Fruit fly (Drosophila melanogaster) whole organism, embryonic: ENCODE data around the gene CG32845.

Source experiments
- Bgb ChIP-seq: fragments of 200-800 bp; sonication (Bioruptor generic); IDR thresholded peaks from 2 replicates; pipeline ENCODE4 v1.3.6; 2022; ENCODE audit warnings: missing biosample characterization, missing genetic modification characterization; ENCODE audit not compliant: partially characterized antibody
- CG11093 ChIP-seq: fragments of 200-800 bp; sonication (Bioruptor generic); IDR thresholded peaks from 3 replicates; pipeline ENCODE4 v1.3.6; 2022; ENCODE audit warnings: missing biosample characterization, missing genetic modification characterization
- CG11504 ChIP-seq: fragments of 200-800 bp; sonication (Bioruptor generic); optimal IDR thresholded peaks from 3 replicates; lab custom pipeline; 2019; ENCODE audit warnings: missing biosample characterization, mild to moderate bottlenecking, missing genetic modification characterization, moderate library complexity
- CG12744 ChIP-seq: fragments of 200-800 bp; sonication (Bioruptor generic); optimal IDR thresholded peaks from 2 replicates; lab custom pipeline; 2016; ENCODE audit warnings: missing biosample characterization, missing genetic modification characterization
- CG13775 ChIP-seq: fragments of 200-800 bp; sonication (Bioruptor generic); optimal IDR thresholded peaks from 3 replicates; lab custom pipeline; 2017; ENCODE audit warnings: missing biosample characterization, mild to moderate bottlenecking, missing genetic modification characterization
- CG15514 ChIP-seq: fragments of 200-800 bp; sonication (Bioruptor generic); optimal IDR thresholded peaks from 3 replicates; lab custom pipeline; 2017; ENCODE audit warnings: missing biosample characterization, missing genetic modification characterization, mild to moderate bottlenecking, moderate library complexity, missing genetic modification reagents
- CG16863 ChIP-seq: fragments of 200-800 bp; sonication (Bioruptor generic); optimal IDR thresholded peaks from 3 replicates; lab custom pipeline; 2016; ENCODE audit warnings: missing biosample characterization, missing genetic modification characterization
- CG17568 ChIP-seq: fragments of 200-800 bp; sonication (Bioruptor generic); optimal IDR thresholded peaks from 2 replicates; lab custom pipeline; 2018; ENCODE audit warnings: missing biosample characterization, mild to moderate bottlenecking, missing genetic modification characterization, moderate library complexity
- CG2199 ChIP-seq: fragments of 200-800 bp; sonication (Bioruptor generic); IDR thresholded peaks from 3 replicates; pipeline ENCODE4 v1.3.6; 2022; ENCODE audit warnings: missing biosample characterization, missing genetic modification characterization
- CG2712 ChIP-seq: fragments of 200-800 bp; optimal IDR thresholded peaks from 3 replicates; lab custom pipeline; 2019; ENCODE audit warnings: missing biosample characterization, mild to moderate bottlenecking, missing genetic modification characterization, moderate library complexity
- CG30020 ChIP-seq: fragments of 200-800 bp; optimal IDR thresholded peaks from 2 replicates; lab custom pipeline; 2019; ENCODE audit warnings: missing biosample characterization, mild to moderate bottlenecking, missing genetic modification characterization, moderate library complexity
- CG3995 ChIP-seq: fragments of 200-800 bp; sonication (Bioruptor generic); optimal IDR thresholded peaks from 3 replicates; lab custom pipeline; 2016; ENCODE audit warnings: missing biosample characterization, missing genetic modification characterization
- CG4730 ChIP-seq: fragments of 200-800 bp; sonication (Bioruptor generic); IDR thresholded peaks from 2 replicates; pipeline ENCODE4 v1.3.6; 2022; ENCODE audit warnings: missing biosample characterization, missing genetic modification characterization
- CG5180 ChIP-seq: fragments of 200-800 bp; sonication (Bioruptor generic); optimal IDR thresholded peaks from 3 replicates; lab custom pipeline; 2017; ENCODE audit warnings: missing biosample characterization, missing genetic modification characterization, mild to moderate bottlenecking, moderate library complexity, missing genetic modification reagents
- CG7987 ChIP-seq: fragments of 200-800 bp; sonication (Bioruptor generic); optimal IDR thresholded peaks from 2 replicates; lab custom pipeline; 2018; ENCODE audit warnings: missing biosample characterization, mild to moderate bottlenecking, missing genetic modification characterization, moderate library complexity
- Deaf1 ChIP-seq: fragments of 200-800 bp; optimal IDR thresholded peaks from 3 replicates; lab custom pipeline; 2019; ENCODE audit warnings: missing biosample characterization, mild to moderate bottlenecking, missing genetic modification characterization, moderate library complexity
- Dip2 ChIP-seq: fragments of 200-800 bp; sonication (Bioruptor generic); IDR thresholded peaks from 2 replicates; pipeline ENCODE4 v1.3.6; 2022; ENCODE audit warnings: missing biosample characterization, missing genetic modification characterization
- Dip3 ChIP-seq: fragments of 200-800 bp; sonication (Bioruptor generic); optimal IDR thresholded peaks from 3 replicates; lab custom pipeline; 2016; ENCODE audit warnings: missing biosample characterization, missing genetic modification characterization
- H2.0 ChIP-seq: fragments of 200-800 bp; sonication (Bioruptor generic); IDR thresholded peaks from 2 replicates; pipeline ENCODE4 v1.3.6; 2022; ENCODE audit warnings: missing biosample characterization, missing genetic modification characterization
- HLH3B ChIP-seq: fragments of 200-800 bp; sonication (Bioruptor generic); IDR thresholded peaks from 2 replicates; pipeline ENCODE4 v1.3.6; 2022; ENCODE audit warnings: missing biosample characterization, missing genetic modification characterization
- HLH4C ChIP-seq: fragments of 200-800 bp; sonication (Bioruptor generic); IDR thresholded peaks from 3 replicates; pipeline ENCODE4 v1.3.6; 2022; ENCODE audit warnings: missing biosample characterization, missing genetic modification characterization; ENCODE audit not compliant: partially characterized antibody
- Med ChIP-seq: fragments of 200-800 bp; sonication (Bioruptor generic); peaks from one replicate; lab custom pipeline; 2016; ENCODE audit warnings: missing biosample characterization, missing genetic modification characterization, mild to moderate bottlenecking, inconsistent platforms, moderate library complexity
- Meics ChIP-seq: fragments of 200-800 bp; sonication (Bioruptor generic); optimal IDR thresholded peaks from 2 replicates; lab custom pipeline; 2017; ENCODE audit warnings: missing biosample characterization, mild to moderate bottlenecking, missing genetic modification characterization
- Rfx ChIP-seq: fragments of 200-800 bp; sonication (Bioruptor generic); IDR thresholded peaks from 2 replicates; pipeline ENCODE4 v1.3.6; 2022; ENCODE audit warnings: missing biosample characterization, missing genetic modification characterization
- Trl ChIP-seq, 3 experiments: fragments of >200 bp in 2 of 3; fragments of 200-800 bp in 1 of 3; sonication (Bioruptor generic) in 1 of 3; optimal IDR thresholded peaks; 2 replicates in 1 of 3; 3 replicates in 2 of 3; lab custom pipeline; 2016 to 2017; ENCODE audit warnings: missing biosample characterization in 1 of 3, missing genetic modification characterization in 1 of 3
- cg ChIP-seq: fragments of 200-800 bp; sonication (Bioruptor generic); optimal IDR thresholded peaks from 3 replicates; lab custom pipeline; 2019; ENCODE audit warnings: missing biosample characterization, mild to moderate bottlenecking, missing genetic modification characterization, moderate library complexity
- chinmo ChIP-seq: fragments of 200-800 bp; sonication (Bioruptor generic); IDR thresholded peaks from 4 replicates; pipeline ENCODE4 v1.3.6; 2022; ENCODE audit warnings: missing biosample characterization, missing genetic modification characterization; ENCODE audit not compliant: partially characterized antibody
- ewg ChIP-seq: fragments of 200-800 bp; sonication (Bioruptor generic); optimal IDR thresholded peaks from 3 replicates; lab custom pipeline; 2017; ENCODE audit warnings: mild to moderate bottlenecking, missing biosample characterization, missing genetic modification reagents, missing genetic modification characterization
- ftz-f1 ChIP-seq: fragments of 200-800 bp; sonication (Bioruptor generic); optimal IDR thresholded peaks from 2 replicates; lab custom pipeline; 2016; ENCODE audit warnings: missing biosample characterization, missing genetic modification characterization
- her ChIP-seq: fragments of 200-800 bp; sonication (Bioruptor generic); optimal IDR thresholded peaks from 2 replicates; lab custom pipeline; 2016; ENCODE audit warnings: missing biosample characterization, missing genetic modification characterization
- hkb ChIP-seq, 2 experiments: fragments of 200-800 bp in 1 of 2; fragments of >200 bp in 1 of 2; sonication (Bioruptor generic) in 1 of 2; IDR thresholded peaks in 1 of 2; optimal IDR thresholded peaks in 1 of 2; 2 replicates each; pipeline versions ENCODE4 v1.3.6 to Lab custom; 2017 to 2022; ENCODE audit warnings: missing biosample characterization in 1 of 2, missing genetic modification characterization in 1 of 2
- knrl ChIP-seq: fragments of 200-800 bp; sonication (Bioruptor generic); IDR thresholded peaks from 3 replicates; pipeline ENCODE4 v1.3.6; 2022; ENCODE audit warnings: missing biosample characterization, missing genetic modification characterization; ENCODE audit not compliant: partially characterized antibody
- nerfin-1 ChIP-seq: fragments of 200-800 bp; sonication (Bioruptor generic); optimal IDR thresholded peaks from 3 replicates; lab custom pipeline; 2019; ENCODE audit warnings: missing biosample characterization, mild to moderate bottlenecking, missing genetic modification characterization, moderate library complexity
- nom ChIP-seq: fragments of 200-800 bp; sonication (Bioruptor generic); optimal IDR thresholded peaks from 2 replicates; lab custom pipeline; 2017; ENCODE audit warnings: missing biosample characterization, missing genetic modification characterization, mild to moderate bottlenecking, moderate library complexity, missing genetic modification reagents
- pros ChIP-seq: fragments of 200-800 bp; sonication (Bioruptor generic); optimal IDR thresholded peaks from 3 replicates; lab custom pipeline; 2019; ENCODE audit warnings: missing biosample characterization, mild to moderate bottlenecking, missing genetic modification characterization, moderate library complexity
- psq ChIP-seq: fragments of 200-800 bp; sonication (Bioruptor generic); optimal IDR thresholded peaks from 2 replicates; lab custom pipeline; 2017; ENCODE audit warnings: missing biosample characterization, missing genetic modification characterization
- row ChIP-seq: fragments of 200-800 bp; sonication (Bioruptor generic); IDR thresholded peaks from 3 replicates; pipeline ENCODE4 v1.3.6; 2022; ENCODE audit warnings: missing biosample characterization, missing genetic modification characterization
- salm ChIP-seq: fragments of 200-800 bp; sonication (Bioruptor generic); optimal IDR thresholded peaks from 2 replicates; lab custom pipeline; 2018; ENCODE audit warnings: missing biosample characterization, mild to moderate bottlenecking, missing genetic modification characterization
- scrt ChIP-seq: fragments of 200-800 bp; sonication (Bioruptor generic); optimal IDR thresholded peaks from 2 replicates; lab custom pipeline; 2018; ENCODE audit warnings: missing biosample characterization, mild to moderate bottlenecking, missing genetic modification characterization, moderate library complexity
- so ChIP-seq: fragments of 200-800 bp; sonication (Bioruptor generic); IDR thresholded peaks from 3 replicates; pipeline ENCODE4 v1.3.6; 2022; ENCODE audit warnings: missing biosample characterization, missing genetic modification characterization
- sug ChIP-seq: fragments of 200-800 bp; optimal IDR thresholded peaks from 2 replicates; lab custom pipeline; 2019; ENCODE audit warnings: missing biosample characterization, mild to moderate bottlenecking, missing genetic modification characterization, moderate library complexity
- twi ChIP-seq: fragments of 200-800 bp; optimal IDR thresholded peaks from 2 replicates; lab custom pipeline; 2019; ENCODE audit warnings: missing biosample characterization, mild to moderate bottlenecking, missing genetic modification characterization, moderate library complexity
- vnd ChIP-seq: fragments of 200-800 bp; sonication (Bioruptor generic); IDR thresholded peaks from 3 replicates; pipeline ENCODE4 v1.3.6; 2022; ENCODE audit warnings: missing biosample characterization, missing genetic modification characterization; ENCODE audit not compliant: partially characterized antibody

CG32845 gene

DNA sequence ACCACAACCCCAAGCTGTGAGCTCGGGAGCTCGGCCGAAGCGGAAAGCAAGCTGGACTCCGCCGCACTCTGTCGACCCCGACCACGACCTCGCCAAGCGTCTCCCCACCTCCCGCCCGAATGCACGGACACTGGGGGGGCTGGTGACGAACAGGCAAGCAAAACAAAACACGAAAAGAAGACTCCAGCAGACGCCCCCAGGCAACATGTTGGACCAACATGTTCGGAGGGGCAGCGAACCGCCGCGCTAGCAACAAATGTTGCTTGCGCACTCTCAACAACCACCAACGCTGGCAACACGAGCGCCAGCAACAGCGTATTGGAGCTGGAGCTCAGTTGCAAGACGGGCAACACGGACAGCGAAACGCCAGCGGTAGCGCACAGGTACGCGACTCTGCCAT is 9.1 kb upstream of the CG32845 start (continued):
- TF ChIP-seq hkb (optimal IDR thresholded peaks at IDR 0.05; lab: Kevin White, UChicago) (no peak), hkb (GFP tag; IDR thresholded peaks at IDR 0.05; lab: Robert Waterston, UW) (0 out of 2 replicates have a peak, but pooled peaks have one; percentile 32), ftz-f1 (GFP tag; lab: Kevin White, UChicago) (peak; percentile 56), psq (peak; percentile 79), Rfx (GFP tag; lab: Robert Waterston, UW) (0 out of 2 replicates have a peak, but pooled peaks have one; percentile 24), Bgb (GFP tag; lab: Robert Waterston, UW) (peak; percentile 42; the same call in 1 of the 2 replicates), sug (peak; percentile 74), nom (GFP tag; lab: Kevin White, UChicago) (peak; percentile 20), salm (tag; lab: Kevin White, UChicago) (no peak), CG13775 (no peak)

DNA sequence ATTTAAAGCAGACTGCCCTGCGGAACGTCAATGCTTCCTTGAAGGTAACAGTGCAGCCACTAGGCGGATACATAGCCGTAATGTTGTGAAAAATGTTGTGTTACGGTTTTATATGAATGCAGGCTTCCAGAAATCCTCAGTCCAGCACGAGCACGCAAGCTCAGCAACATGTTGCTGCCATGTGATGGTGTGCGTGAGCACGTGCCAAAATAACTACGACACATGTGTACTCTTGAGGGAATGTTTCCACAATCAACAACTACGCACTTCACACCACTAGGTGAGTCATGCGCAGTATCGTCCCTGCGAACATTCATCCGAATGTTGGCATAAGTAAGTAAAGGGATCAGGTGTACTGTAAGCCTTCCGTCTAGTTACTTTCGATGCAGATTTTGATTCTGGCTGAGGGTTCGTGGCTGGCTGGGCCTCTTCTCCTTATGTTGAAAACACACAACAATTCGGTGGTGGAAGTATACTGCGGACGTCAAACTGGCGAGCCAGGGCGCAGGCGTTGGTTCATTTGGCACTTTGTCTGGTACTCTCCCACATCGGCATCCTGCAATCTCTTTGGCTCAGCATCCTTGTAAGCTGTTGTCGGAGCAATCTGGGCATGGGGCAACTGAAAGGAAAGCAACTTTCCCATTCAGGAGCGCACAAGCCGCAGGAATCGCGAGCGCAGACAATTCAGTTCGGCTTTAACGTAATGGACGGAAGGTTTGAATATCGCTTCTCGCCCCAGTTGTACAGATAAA is 3.7 kb upstream of the CG32845 start, which contains the start of gene RhoGEF3:
TSS of gene RhoGEF3 (plus strand) at position 702 of the 752 bp plus-strand sequence.
- TF ChIP-seq Trl (optimal IDR thresholded peaks at IDR 0.05; lab: Kevin White, UChicago) (peak; percentile 3 to 8), Trl (GFP tag; optimal IDR thresholded peaks at IDR 0.05; lab: Kevin White, UChicago) (no peak), CG5180 (GFP tag; lab: Kevin White, UChicago) (peak; percentile 93), CG7987 (GFP tag; lab: Kevin White, UChicago) (no peak), chinmo (GFP tag; lab: Robert Waterston, UW) (0 out of 4 replicates have a peak, but pooled peaks have one; percentile 45), pros (GFP tag; lab: Kevin White, UChicago) (peak; percentile 35), Deaf1 (tag; lab: Kevin White, UChicago) (peak; percentile 57), HLH3B (GFP tag; lab: Robert Waterston, UW) (no peak), scrt (GFP tag; lab: Kevin White, UChicago) (peak; percentile 74), nerfin-1 (tag; lab: Kevin White, UChicago) (peak; percentile 50), CG11504 (peak; percentile 99), cg (peak; percentile 46), CG12744 (no peak), CG2199 (GFP tag; lab: Robert Waterston, UW) (0 out of 3 replicates have a peak, but pooled peaks have one; percentile 30), row (GFP tag; lab: Robert Waterston, UW) (no peak), Dip2 (GFP tag; lab: Robert Waterston, UW) (no peak), ewg (GFP tag; lab: Kevin White, UChicago) (peak; percentile 91), CG15514 (GFP tag; lab: Kevin White, UChicago) (no peak), her (GFP tag; lab: Kevin White, UChicago) (no peak), CG30020 (tag; lab: Kevin White, UChicago) (no peak), CG16863 (GFP tag; lab: Kevin White, UChicago) (no peak), Med (GFP tag; lab: Kevin White, UChicago) (peak; percentile 23), CG3995 (GFP tag; lab: Kevin White, UChicago) (no peak), twi (peak; percentile 79), CG11093 (GFP tag; lab: Robert Waterston, UW) (no peak)

DNA sequence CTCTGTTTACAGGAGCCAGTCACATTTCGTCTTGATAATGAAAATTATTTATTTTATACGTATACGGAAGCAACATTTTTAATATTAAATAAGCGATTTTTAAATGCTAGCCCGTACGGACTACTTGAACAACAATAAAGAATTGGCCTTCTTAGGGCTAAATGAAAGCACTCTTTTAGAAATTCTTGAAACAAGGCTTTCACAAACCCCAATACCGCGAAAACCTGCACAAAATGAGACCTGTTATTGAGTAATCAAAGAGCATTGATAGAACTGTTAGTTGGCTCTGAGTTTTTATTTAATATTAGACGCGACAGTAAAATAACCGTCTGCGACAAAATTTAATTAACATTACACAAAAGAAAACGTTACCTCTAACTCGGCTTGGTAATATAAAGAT is 1.7 kb upstream of the CG32845 start, which contains the start of gene ttm2:
TSS of gene ttm2 (plus strand) at position 301 of the 400 bp plus-strand sequence.
- no peak for TF ChIP-seq so (GFP tag; lab: Robert Waterston, UW)
- no peak for TF ChIP-seq HLH4C (GFP tag; lab: Robert Waterston, UW)
- TF ChIP-seq CG2712 (tag; lab: Kevin White, UChicago): no peak
- no peak for TF ChIP-seq H2.0 (GFP tag; lab: Robert Waterston, UW)
- TF ChIP-seq CG17568: no peak
- TF ChIP-seq Meics (GFP tag; lab: Kevin White, UChicago): no peak
- TF ChIP-seq knrl (GFP tag; lab: Robert Waterston, UW): no peak
- no peak for TF ChIP-seq Trl (optimal IDR thresholded peaks at IDR 0.05; lab: Kevin White, UChicago)
- TF ChIP-seq Trl (GFP tag; optimal IDR thresholded peaks at IDR 0.05; lab: Kevin White, UChicago): no peak
- TF ChIP-seq Dip3 (GFP tag; lab: Kevin White, UChicago): no peak
- no peak for TF ChIP-seq vnd
- no peak for TF ChIP-seq CG4730 (GFP tag; lab: Robert Waterston, UW)
